Worm (Caenorhabditis elegans): ENCODE measurements around the gene C17G10.6.

DNA sequence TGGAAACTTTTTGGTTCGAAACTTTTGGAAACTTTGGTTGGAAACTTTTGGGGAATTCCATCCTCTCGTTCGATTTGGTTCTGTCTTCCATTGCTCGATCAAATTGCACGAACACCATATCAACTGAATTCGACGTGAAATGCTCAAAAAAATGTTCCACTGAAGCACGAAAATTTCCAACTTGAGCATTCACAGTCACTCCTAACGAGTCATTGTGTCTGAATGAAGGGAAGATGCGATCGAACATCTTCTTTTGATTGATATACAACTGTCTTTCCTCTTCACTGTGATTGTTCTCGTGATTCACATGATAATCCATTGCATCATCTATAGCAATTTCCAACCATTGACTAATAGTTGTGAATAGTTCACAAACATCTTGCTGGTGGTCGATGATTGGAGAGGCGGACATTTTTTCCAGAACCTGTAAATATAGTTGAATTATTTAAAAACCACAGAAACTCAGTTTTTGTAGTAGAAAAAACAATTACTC lies 25.3 kb upstream of the C17G10.6 start, which contains the start of gene F59E12.15:
- TF ChIP-seq skn-1 (tag; optimal IDR thresholded peaks at IDR 0.05): no peak
- no peak for TF ChIP-seq F13H6.1 (tag; optimal IDR thresholded peaks at IDR 0.05)
- no peak for TF ChIP-seq snpc-4 (tag; optimal IDR thresholded peaks at IDR 0.05)
- no peak for TF ChIP-seq sma-3 (GFP tag; optimal IDR thresholded peaks at IDR 0.05)
- TF ChIP-seq mdl-1 (tag; optimal IDR thresholded peaks at IDR 0.05): no peak
- TF ChIP-seq unc-62 (GFP tag; optimal IDR thresholded peaks at IDR 0.05): no peak
- TF ChIP-seq lsy-2 (tag; optimal IDR thresholded peaks at IDR 0.05): no peak
- no peak for TF ChIP-seq egl-27 (tag; optimal IDR thresholded peaks at IDR 0.05)
- peak; percentile 93 for TF ChIP-seq nhr-129 (tag; optimal IDR thresholded peaks at IDR 0.05)
- TF ChIP-seq C34F6.9 (tag; optimal IDR thresholded peaks at IDR 0.05): no peak
- no peak for TF ChIP-seq nhr-6 (tag; optimal IDR thresholded peaks at IDR 0.05)
- TF ChIP-seq ZK546.5 (tag; optimal IDR thresholded peaks at IDR 0.05): no peak
- TF ChIP-seq ztf-4 (tag; optimal IDR thresholded peaks at IDR 0.05): no peak

All from whole organism, L2 larva.